Fruit fly (Drosophila melanogaster) whole organism, embryonic: ENCODE measurements around the gene CG15773.

ENCODE experiments used
- Dip3 ChIP-seq: fragments of 200-800 bp; sonication (Bioruptor generic); optimal IDR thresholded peaks from 3 replicates; lab custom pipeline; 2016; ENCODE audit warnings: missing biosample characterization, missing genetic modification characterization
- otp ChIP-seq: fragments of 200-800 bp; sonication (Bioruptor generic); IDR thresholded peaks from 3 replicates; pipeline ENCODE4, ENCODE4 v1.3.6; 2022; ENCODE audit warnings: missing biosample characterization, missing genetic modification characterization
- toy ChIP-seq: fragments of 200-800 bp; sonication (Bioruptor generic); IDR thresholded peaks from 2 replicates; pipeline ENCODE4 v1.3.6; 2022; ENCODE audit warnings: missing biosample characterization, missing genetic modification characterization

- TF ChIP-seq otp (0 out of 3 replicates have a peak, but pooled peaks have one; percentile 55), Dip3 (GFP tag; lab: Kevin White, UChicago) (no peak), toy (GFP tag; lab: Robert Waterston, UW) (no peak)
Measured at dm6 chrX:5768602-5769251, 36.2 kb downstream of the CG15773 start.
